Worm (Caenorhabditis elegans): ENCODE measurements around the gene Y22D7AL.6.

The Y22D7AL.6 gene

ce11 chrIII:1604514-1604976 lies at the start of gene Y22D7AL.6 (continued):
- TF ChIP-seq hif-1 (tag; optimal IDR thresholded peaks at IDR 0.05): peak in 1 of 2 experiments; percentile 1
- peak; percentile 49 to 90 for TF ChIP-seq daf-16 (GFP tag; optimal IDR thresholded peaks at IDR 0.05)
- peak; percentile 46 for TF ChIP-seq daf-16 (tag; optimal IDR thresholded peaks at IDR 0.05)
- TF ChIP-seq nhr-10 (tag; optimal IDR thresholded peaks at IDR 0.05): no peak
- TF ChIP-seq D1046.2 (GFP tag; IDR thresholded peaks at IDR 0.05): peak; percentile 90
- TF ChIP-seq nhr-25 (tag; optimal IDR thresholded peaks at IDR 0.05; ENCODE audit: borderline replicate concordance, insufficient read depth): no peak
- TF ChIP-seq ceh-28 (tag; optimal IDR thresholded peaks at IDR 0.05): no peak
- peak; percentile 97 for TF ChIP-seq F26F4.8 (GFP tag; conservative IDR thresholded peaks at IDR 0.05)
- no peak for TF ChIP-seq lin-15B (tag; optimal IDR thresholded peaks at IDR 0.05)
- no peak for TF ChIP-seq ztf-7 (tag; optimal IDR thresholded peaks at IDR 0.05)
- peak; percentile 85 for TF ChIP-seq T26A8.4 (GFP tag; IDR thresholded peaks at IDR 0.05)
- peak; percentile 81 for TF ChIP-seq gei-8 (GFP tag; optimal IDR thresholded peaks at IDR 0.05)
- TF ChIP-seq fkh-10 (GFP tag; optimal IDR thresholded peaks at IDR 0.05): no peak
- no peak for TF ChIP-seq ZK546.5 (tag; optimal IDR thresholded peaks at IDR 0.05)
- TF ChIP-seq hlh-11 (tag; optimal IDR thresholded peaks at IDR 0.05): peak; percentile 11
- TF ChIP-seq attf-4 (tag; optimal IDR thresholded peaks at IDR 0.05): no peak
- TF ChIP-seq pqm-1 (tag; optimal IDR thresholded peaks at IDR 0.05): no peak
- peak; percentile 88 for TF ChIP-seq dmd-8 (GFP tag; IDR thresholded peaks at IDR 0.05)
- no peak for TF ChIP-seq nhr-28 (tag; optimal IDR thresholded peaks at IDR 0.05)
- peak; percentile 37 for TF ChIP-seq F49E8.2 (tag; optimal IDR thresholded peaks at IDR 0.05; ENCODE audit: borderline replicate concordance)
- TF ChIP-seq lin-38 (GFP tag; IDR thresholded peaks at IDR 0.05): peak; percentile 83
- TF ChIP-seq php-3 (GFP tag; IDR thresholded peaks at IDR 0.05): peak; percentile 65; the same call in 1 of the 2 replicates
- TF ChIP-seq lsy-2 (tag; optimal IDR thresholded peaks at IDR 0.05): peak in 1 of 2 experiments; percentile 36
- TF ChIP-seq fos-1 (tag; optimal IDR thresholded peaks at IDR 0.05): no peak
- TF ChIP-seq F10B5.3 (tag; optimal IDR thresholded peaks at IDR 0.05): peak; percentile 27
- TF ChIP-seq nhr-111 (GFP tag; optimal IDR thresholded peaks at IDR 0.05): peak; percentile 51
- TF ChIP-seq ceh-20 (GFP tag; IDR thresholded peaks at IDR 0.05): peak; percentile 52; the same call in 1 of the 2 replicates
- no peak for TF ChIP-seq nhr-77 (tag; optimal IDR thresholded peaks at IDR 0.05)
- peak; percentile 81 for TF ChIP-seq lin-1 (GFP tag; IDR thresholded peaks at IDR 0.05)
- TF ChIP-seq unc-39 (tag; optimal IDR thresholded peaks at IDR 0.05): no peak
- peak; percentile 65 for TF ChIP-seq lir-3 (tag; optimal IDR thresholded peaks at IDR 0.05)
- TF ChIP-seq nhr-102 (tag; optimal IDR thresholded peaks at IDR 0.05): peak; percentile 64
- TF ChIP-seq dmd-6 (GFP tag; IDR thresholded peaks at IDR 0.05): peak; percentile 61
- TF ChIP-seq madf-9 (GFP tag; conservative IDR thresholded peaks at IDR 0.05): peak; percentile 78
- TF ChIP-seq ama-1 (optimal IDR thresholded peaks at IDR 0.05): no peak
- TF ChIP-seq R02D3.7 (tag; optimal IDR thresholded peaks at IDR 0.05): no peak
- no peak for TF ChIP-seq daf-12 (tag; optimal IDR thresholded peaks at IDR 0.05)
- no peak for TF ChIP-seq Y75B8A.6 (GFP tag; IDR thresholded peaks at IDR 0.05)
- peak; percentile 69; the same call in 1 of the 2 replicates for TF ChIP-seq daf-19 (GFP tag; conservative IDR thresholded peaks at IDR 0.05)
- TF ChIP-seq sdz-12 (GFP tag; optimal IDR thresholded peaks at IDR 0.05): no peak
- TF ChIP-seq ceh-32 (tag; optimal IDR thresholded peaks at IDR 0.05; ENCODE audit: poor library complexity): no peak
- no peak for TF ChIP-seq zip-2 (tag; optimal IDR thresholded peaks at IDR 0.05)
- 0 out of 2 replicates have a peak, but pooled peaks have one; percentile 48 for TF ChIP-seq lin-29 (GFP tag; IDR thresholded peaks at IDR 0.05)
- no peak for TF ChIP-seq hlh-30 (tag; optimal IDR thresholded peaks at IDR 0.05; ENCODE audit: insufficient read depth)
- no peak for TF ChIP-seq nhr-76 (tag; optimal IDR thresholded peaks at IDR 0.05)
- peak; percentile 79 for TF ChIP-seq snpc-1.2 (GFP tag; IDR thresholded peaks at IDR 0.05)
- TF ChIP-seq duxl-1 (tag; optimal IDR thresholded peaks at IDR 0.05; ENCODE audit: poor library complexity): peak; percentile 61
- TF ChIP-seq tra-1 (GFP tag; IDR thresholded peaks at IDR 0.05): peak; percentile 79
- TF ChIP-seq zip-11 (GFP tag; IDR thresholded peaks at IDR 0.05): no peak
- TF ChIP-seq F44E2.7 (GFP tag; IDR thresholded peaks at IDR 0.05): 0 out of 2 replicates have a peak, but pooled peaks have one; percentile 85
- peak; percentile 50 for TF ChIP-seq rbr-2 (tag; optimal IDR thresholded peaks at IDR 0.05)
